Worm (Caenorhabditis elegans) whole organism, young adult: ENCODE results near the gene F32D1.3.

ENCODE experiments used
- F22D6.2 ChIP-seq: sonication (generic microtip); optimal IDR thresholded peaks from 2 replicates; lab custom pipeline; 2016; ENCODE audit warnings: mild to moderate bottlenecking, missing genetic modification characterization, missing compliant biosample characterization
- F52B5.7 ChIP-seq: sonication (generic microtip); optimal IDR thresholded peaks from 2 replicates; lab custom pipeline; 2016; ENCODE audit warnings: mild to moderate bottlenecking, missing genetic modification characterization, missing compliant biosample characterization
- T26A5.8 ChIP-seq: sonication (generic microtip); optimal IDR thresholded peaks from 2 replicates; lab custom pipeline; 2016; ENCODE audit warnings: missing genetic modification characterization, missing compliant biosample characterization
- Y53F4B.3 ChIP-seq: fragments of 200-800 bp; sonication (Bioruptor generic); IDR thresholded peaks from 2 replicates; pipeline ENCODE4 v1.3.6; 2022; ENCODE audit warnings: missing genetic modification reagents, missing genetic modification characterization, missing compliant biosample characterization
- Y56A3A.18 ChIP-seq: fragments of 200-800 bp; sonication (Bioruptor generic); IDR thresholded peaks from 2 replicates; pipeline ENCODE4 v1.3.6; 2022; ENCODE audit warnings: missing genetic modification reagents, missing genetic modification characterization, missing compliant biosample characterization
- Y67H2A.10 ChIP-seq: fragments of 200-800 bp; sonication (Bioruptor generic); conservative IDR thresholded peaks from 2 replicates; pipeline ENCODE4 v1.3.6; 2022; ENCODE audit warnings: missing genetic modification reagents, missing genetic modification characterization, missing compliant biosample characterization
- cebp-1 ChIP-seq, 2 experiments: fragments of 200-800 bp in 1 of 2; sonication (Bioruptor generic) in 1 of 2; sonication (generic microtip) in 1 of 2; IDR thresholded peaks in 1 of 2; optimal IDR thresholded peaks in 1 of 2; 2 replicates each; pipeline versions ENCODE4 v1.3.6 to Lab custom; 2017 to 2022; ENCODE audit warnings: missing compliant biosample characterization in 2 of 2, missing genetic modification characterization in 2 of 2, mild to moderate bottlenecking in 1 of 2, missing genetic modification reagents in 1 of 2, moderate library complexity in 1 of 2
- dpff-1 ChIP-seq: sonication (generic microtip); optimal IDR thresholded peaks from 2 replicates; lab custom pipeline; 2017; ENCODE audit warnings: mild to moderate bottlenecking, missing genetic modification characterization, missing compliant biosample characterization
- egrh-3 ChIP-seq: fragments of 200-800 bp; sonication (Bioruptor generic); IDR thresholded peaks from 2 replicates; pipeline ENCODE4 v1.3.6; 2022; ENCODE audit warnings: missing genetic modification reagents, missing genetic modification characterization, missing compliant biosample characterization
- ets-4 ChIP-seq: fragments of 200-800 bp; sonication (Bioruptor generic); optimal IDR thresholded peaks from 2 replicates; lab custom pipeline; 2018; ENCODE audit warnings: mild to moderate bottlenecking, missing genetic modification characterization, missing compliant biosample characterization
- lin-35 ChIP-seq, 3 experiments: fragments of 150-350 bp in 2 of 3; sonication (generic microtip) in 1 of 3; optimal IDR thresholded peaks; 2 replicates each; lab custom pipeline; 2014 to 2018; ENCODE audit warnings: missing biosample characterization in 3 of 3, missing genetic modification characterization in 3 of 3, missing genetic modification reagents in 3 of 3
- lsy-27 ChIP-seq: sonication (generic microtip); optimal IDR thresholded peaks from 2 replicates; lab custom pipeline; 2017; ENCODE audit warnings: missing genetic modification characterization, mild to moderate bottlenecking, missing compliant biosample characterization, antibody characterized with exemption, missing genotype, borderline replicate concordance; ENCODE audit not compliant: insufficient read depth
- madf-6 ChIP-seq: fragments of 200-800 bp; sonication (Bioruptor generic); IDR thresholded peaks from 2 replicates; pipeline ENCODE4 v1.3.6; 2022; ENCODE audit warnings: missing genetic modification reagents, missing genetic modification characterization, missing compliant biosample characterization
- mcd-1 ChIP-seq: fragments of 200-800 bp; sonication (Bioruptor generic); IDR thresholded peaks from 2 replicates; pipeline ENCODE4 v1.3.6; 2022; ENCODE audit warnings: missing genetic modification reagents, missing genetic modification characterization, missing compliant biosample characterization
- mel-28 ChIP-seq: sonication (generic microtip); optimal IDR thresholded peaks from 2 replicates; lab custom pipeline; 2016; ENCODE audit warnings: borderline replicate concordance, mild to moderate bottlenecking, missing genetic modification characterization, missing compliant biosample characterization
- nfya-1 ChIP-seq: sonication (generic microtip); optimal IDR thresholded peaks from 2 replicates; lab custom pipeline; 2017; ENCODE audit warnings: antibody characterized with exemption, missing compliant biosample characterization, missing genetic modification characterization, borderline replicate concordance; ENCODE audit not compliant: insufficient read depth
- snpc-1.1 ChIP-seq: sonication (generic microtip); optimal IDR thresholded peaks from 2 replicates; lab custom pipeline; 2017; ENCODE audit warnings: missing genetic modification characterization, mild to moderate bottlenecking, missing compliant biosample characterization, antibody characterized with exemption, moderate library complexity, missing genotype, missing genetic modification reagents; ENCODE audit not compliant: insufficient read depth
- tbx-9 ChIP-seq: sonication (generic microtip); optimal IDR thresholded peaks from 2 replicates; lab custom pipeline; 2016; ENCODE audit warnings: borderline replicate concordance, missing genetic modification characterization, inconsistent platforms, missing compliant biosample characterization
- unc-130 ChIP-seq: sonication (generic microtip); optimal IDR thresholded peaks from 2 replicates; lab custom pipeline; 2016; ENCODE audit warnings: missing genetic modification reagents, missing genetic modification characterization, missing compliant biosample characterization
- xnd-1 ChIP-seq: sonication (generic microtip); optimal IDR thresholded peaks from 2 replicates; lab custom pipeline; 2016; ENCODE audit warnings: missing genotype, missing genetic modification reagents, missing genetic modification characterization, missing compliant biosample characterization
- ztf-18 ChIP-seq: sonication (generic microtip); optimal IDR thresholded peaks from 2 replicates; lab custom pipeline; 2016; ENCODE audit warnings: missing genotype, mild to moderate bottlenecking, missing genetic modification characterization, missing compliant biosample characterization
- ztf-26 ChIP-seq: sonication (generic microtip); optimal IDR thresholded peaks from 2 replicates; lab custom pipeline; 2017; ENCODE audit warnings: missing genetic modification characterization, missing compliant biosample characterization

Gene F32D1.3

DNA sequence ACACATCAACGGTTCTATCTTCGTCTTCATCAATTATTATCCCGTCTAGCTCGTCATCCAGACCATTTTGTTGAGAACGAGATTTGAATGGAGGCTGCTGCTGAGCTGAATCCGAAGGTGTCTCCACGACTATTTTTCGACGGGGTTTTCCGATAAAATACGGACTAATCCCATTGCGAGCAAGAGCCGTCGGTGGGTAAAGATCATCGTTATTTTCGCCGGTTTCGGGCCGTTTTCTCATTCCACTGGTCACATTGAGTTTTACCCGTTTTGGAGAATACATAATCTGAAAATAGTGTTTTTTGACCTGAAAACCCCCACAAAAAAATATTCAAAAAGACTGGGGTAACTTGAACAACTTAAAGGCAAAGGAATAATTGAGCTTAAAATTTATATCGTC lies 15.7 kb downstream of the F32D1.3 start, which contains the start of gene figl-1 (continued):
- no peak for TF ChIP-seq tbx-9 (tag; lab: Kevin White, UChicago)

DNA sequence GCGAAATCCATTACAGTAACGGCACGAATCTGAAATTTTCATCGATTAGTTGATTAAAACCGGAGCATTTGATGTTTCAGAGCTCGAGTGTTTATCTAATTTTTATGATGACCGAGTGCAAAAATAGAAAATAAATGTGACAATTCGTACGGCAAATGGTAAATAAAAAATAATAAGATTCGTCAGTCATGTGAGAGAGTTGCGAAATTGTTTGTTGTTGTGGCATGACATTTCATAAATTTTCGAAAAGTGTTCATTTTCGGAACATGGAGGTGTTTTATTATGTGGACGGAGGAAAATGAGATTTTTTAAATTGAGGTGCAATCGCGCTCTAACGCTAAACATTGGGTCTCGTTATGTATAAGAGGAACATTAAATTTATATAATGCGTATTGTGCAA lies 19.6 kb downstream of the F32D1.3 start:
- TF ChIP-seq cebp-1 (GFP tag; IDR thresholded peaks at IDR 0.05; lab: Robert Waterston, UW), result peak; percentile 72; the same call in 1 of the 2 replicates
- peak; percentile 88 for TF ChIP-seq cebp-1 (tag; optimal IDR thresholded peaks at IDR 0.05; lab: Kevin White, UChicago)
- no peak for TF ChIP-seq ztf-18
- TF ChIP-seq F22D6.2 (tag; lab: Kevin White, UChicago), result no peak
- TF ChIP-seq dpff-1, result no peak
- TF ChIP-seq xnd-1 (tag; lab: Kevin White, UChicago), result no peak
- TF ChIP-seq snpc-1.1 (tag; lab: Kevin White, UChicago), result no peak

DNA sequence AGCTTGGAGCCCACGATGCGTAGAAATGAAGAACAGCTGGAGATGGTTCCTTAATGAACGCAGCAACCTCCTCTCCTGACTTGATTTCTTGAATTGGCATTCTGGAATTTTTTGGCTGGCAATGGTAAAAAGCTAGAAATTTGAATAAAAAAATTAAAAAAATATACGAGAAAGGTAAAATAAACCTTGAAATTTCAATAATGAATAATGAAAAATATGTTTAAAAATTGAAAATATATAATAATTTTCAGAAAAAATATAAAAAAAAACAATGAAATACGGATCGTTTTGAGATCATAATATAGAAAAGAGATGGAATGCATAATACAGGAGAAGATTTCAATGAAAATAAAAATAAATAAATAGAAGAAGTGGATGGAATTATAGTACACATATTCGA lies 20.2 kb downstream of the F32D1.3 start, which contains the start of gene glrx-3:
Gene glrx-3, minus strand, starts transcription at position 101 of the 400 bp plus-strand sequence.
- TF ChIP-seq Y56A3A.18 (GFP tag; lab: Robert Waterston, UW) (no peak), unc-130 (no peak), T26A5.8 (tag; lab: Kevin White, UChicago) (no peak), mcd-1 (GFP tag; lab: Robert Waterston, UW) (peak; percentile 17; the same call in 1 of the 2 replicates), madf-6 (GFP tag; lab: Robert Waterston, UW) (0 out of 2 replicates have a peak, but pooled peaks have one; percentile 26), F52B5.7 (tag; lab: Kevin White, UChicago) (peak; percentile 33), nfya-1 (no peak), Y67H2A.10 (GFP tag; lab: Robert Waterston, UW) (no peak), ets-4 (GFP tag; lab: Kevin White, UChicago) (no peak), dpff-1 (no peak), lsy-27 (tag; lab: Kevin White, UChicago) (no peak)
- TF ChIP-seq, all 124 proteins: peak for 3

DNA sequence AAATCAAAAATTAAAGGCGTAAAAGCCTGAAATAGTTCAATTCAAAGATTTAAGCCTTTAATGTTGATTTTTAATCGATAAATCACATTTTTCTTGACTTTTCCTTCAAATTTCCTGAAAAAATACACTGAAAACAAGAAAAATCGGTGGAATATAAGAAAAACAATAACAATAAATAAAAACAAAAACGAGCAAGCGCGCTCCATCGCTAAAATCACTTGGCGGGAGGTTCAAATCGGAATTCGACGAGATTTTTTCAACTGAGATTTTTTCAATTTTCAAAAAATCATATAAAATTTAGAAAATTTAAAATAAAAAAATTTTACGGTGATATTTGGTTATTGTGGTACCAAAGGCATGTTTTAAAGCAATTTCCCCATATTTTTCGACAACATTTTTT lies 21.9 kb downstream of the F32D1.3 start:
- TF ChIP-seq ztf-26 (tag; lab: Kevin White, UChicago) (no peak), lin-35 (GFP tag; optimal IDR thresholded peaks at IDR 0.05; lab: Kevin White, UChicago) (peak in 1 of 3 experiments; percentile 39), mel-28 (tag; lab: Kevin White, UChicago) (no peak), mcd-1 (GFP tag; lab: Robert Waterston, UW) (peak; percentile 47)

DNA sequence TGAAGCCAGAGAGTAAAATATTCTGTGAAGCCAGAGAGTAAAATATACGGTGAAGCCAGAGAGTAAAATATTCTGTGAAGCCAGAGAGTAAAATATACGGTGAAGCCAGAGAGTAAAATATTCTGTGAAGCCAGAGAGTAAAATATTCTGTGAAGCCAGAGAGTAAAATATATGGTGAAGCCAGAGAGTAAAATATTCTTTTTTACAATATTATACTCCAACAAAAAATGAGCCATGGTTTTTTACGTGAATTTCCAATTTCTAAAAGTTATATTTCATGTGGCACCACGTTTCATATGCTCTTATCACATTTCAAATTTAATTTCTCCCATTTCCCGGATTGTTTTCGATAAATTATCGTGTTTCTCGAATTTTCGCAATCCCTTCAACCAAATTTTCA lies 24.9 kb downstream of the F32D1.3 start, which contains the start of gene irld-1:
Gene irld-1, plus strand, starts transcription at position 301 of the 400 bp plus-strand sequence.
- peak; percentile 85 for TF ChIP-seq egrh-3
- TF ChIP-seq, all 124 proteins: peak for 1; not testable (repeated sequence) for 123

DNA sequence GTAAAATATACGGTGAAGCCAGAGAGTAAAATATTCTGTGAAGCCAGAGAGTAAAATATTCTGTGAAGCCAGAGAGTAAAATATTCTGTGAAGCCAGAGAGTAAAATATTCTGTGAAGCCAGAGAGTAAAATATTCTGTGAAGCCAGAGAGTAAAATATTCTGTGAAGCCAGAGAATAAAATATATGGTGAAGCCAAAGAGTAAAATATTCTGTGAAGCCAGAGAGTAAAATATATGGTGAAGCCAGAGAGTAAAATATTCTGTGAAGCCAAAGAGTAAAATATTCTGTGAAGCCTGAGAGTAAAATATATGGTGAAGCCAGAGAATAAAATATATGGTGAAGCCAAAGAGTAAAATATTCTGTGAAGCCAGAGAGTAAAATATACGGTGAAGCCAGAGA lies 25.6 kb downstream of the F32D1.3 start:
- TF ChIP-seq Y53F4B.3 (GFP tag; lab: Robert Waterston, UW) (peak; percentile 62; the same call in 1 of the 2 replicates), egrh-3 (peak; percentile 92)

DNA sequence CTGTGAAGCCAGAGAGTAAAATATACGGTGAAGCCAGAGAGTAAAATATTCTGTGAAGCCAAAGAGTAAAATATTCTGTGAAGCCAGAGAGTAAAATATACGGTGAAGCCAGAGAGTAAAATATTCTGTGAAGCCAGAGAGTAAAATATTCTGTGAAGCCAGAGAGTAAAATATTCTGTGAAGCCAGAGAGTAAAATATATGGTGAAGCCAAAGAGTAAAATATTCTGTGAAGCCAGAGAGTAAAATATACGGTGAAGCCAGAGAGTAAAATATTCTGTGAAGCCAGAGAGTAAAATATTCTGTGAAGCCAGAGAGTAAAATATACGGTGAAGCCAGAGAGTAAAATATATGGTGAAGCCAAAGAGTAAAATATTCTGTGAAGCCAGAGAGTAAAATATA lies 27.2 kb downstream of the F32D1.3 start:
- peak; percentile 61; the same call in 1 of the 2 replicates for TF ChIP-seq Y53F4B.3 (GFP tag; lab: Robert Waterston, UW)
- peak; percentile 92 for TF ChIP-seq egrh-3

DNA sequence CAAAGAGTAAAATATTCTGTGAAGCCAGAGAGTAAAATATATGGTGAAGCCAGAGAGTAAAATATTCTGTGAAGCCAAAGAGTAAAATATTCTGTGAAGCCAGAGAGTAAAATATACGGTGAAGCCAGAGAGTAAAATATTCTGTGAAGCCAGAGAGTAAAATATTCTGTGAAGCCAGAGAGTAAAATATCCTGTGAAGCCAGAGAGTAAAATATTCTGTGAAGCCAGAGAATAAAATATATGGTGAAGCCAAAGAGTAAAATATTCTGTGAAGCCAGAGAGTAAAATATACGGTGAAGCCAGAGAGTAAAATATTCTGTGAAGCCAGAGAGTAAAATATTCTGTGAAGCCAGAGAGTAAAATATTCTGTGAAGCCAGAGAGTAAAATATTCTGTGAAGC lies 27.9 kb downstream of the F32D1.3 start:
- TF ChIP-seq egrh-3 (peak; percentile 96), Y53F4B.3 (GFP tag; lab: Robert Waterston, UW) (peak; percentile 74; the same call in 1 of the 2 replicates)
